Fruit fly (Drosophila melanogaster) whole organism, embryonic: Measurements from ENCODE around the gene CG7781.

Source experiments
- Rfx ChIP-seq: fragments of 200-800 bp; sonication (Bioruptor generic); IDR thresholded peaks from 2 replicates; pipeline ENCODE4 v1.3.6; 2022; ENCODE audit warnings: missing biosample characterization, missing genetic modification characterization
- ken ChIP-seq: fragments of 200-800 bp; sonication (Bioruptor generic); IDR thresholded peaks from 3 replicates; pipeline ENCODE4 v1.3.6; 2022; ENCODE audit warnings: missing biosample characterization, missing genetic modification characterization

- TF ChIP-seq Rfx (GFP tag; lab: Robert Waterston, UW): 0 out of 2 replicates have a peak, but pooled peaks have one; percentile 11
- TF ChIP-seq ken (GFP tag; lab: Robert Waterston, UW): no peak
Measured at dm6 chr2L:8365701-8366643, 40.8 kb upstream of the CG7781 start, which contains the start of gene Pp2A-29B.
